Fruit fly (Drosophila melanogaster): ENCODE measurements around the gene CG33995.
A peak's percentile ranks its signal among the peaks of the same experiment; 100 is the strongest.

Gene CG33995

dm6 chr2L:5055528-5055927 lies 12.5 kb downstream of the CG33995 start:
- TF ChIP-seq bab1 (GFP tag; optimal IDR thresholded peaks at IDR 0.05): no peak
- TF ChIP-seq cic (GFP tag; optimal IDR thresholded peaks at IDR 0.05): peak; percentile 1

- TF ChIP-seq CG5204 (GFP tag; optimal IDR thresholded peaks at IDR 0.05) (no peak), CG11617 (GFP tag; optimal IDR thresholded peaks at IDR 0.05) (no peak), Crg-1 (GFP tag; optimal IDR thresholded peaks at IDR 0.05) (no peak), tj (GFP tag; optimal IDR thresholded peaks at IDR 0.05) (no peak), CG33017 (tag; optimal IDR thresholded peaks at IDR 0.05) (no peak), CG7101 (tag; optimal IDR thresholded peaks at IDR 0.05) (no peak), ovo (GFP tag; optimal IDR thresholded peaks at IDR 0.05) (no peak), CG12768 (GFP tag; optimal IDR thresholded peaks at IDR 0.05) (no peak), cnc (optimal IDR thresholded peaks at IDR 0.05) (no peak), Mnt (GFP tag; optimal IDR thresholded peaks at IDR 0.05) (no peak), bab1 (GFP tag; optimal IDR thresholded peaks at IDR 0.05) (no peak)
Observed at dm6 chr2L:5058094-5058493, 15.0 kb downstream of the CG33995 start, which contains the start of gene Nepl3. Gene Nepl3, minus strand, starts transcription at chr2L:5058248.

- TF ChIP-seq CG1620 (GFP tag; optimal IDR thresholded peaks at IDR 0.05) (peak; percentile 77), Clk (GFP tag; optimal IDR thresholded peaks at IDR 0.05) (peak; percentile 23), cic (GFP tag; optimal IDR thresholded peaks at IDR 0.05) (no peak), bab1 (GFP tag; optimal IDR thresholded peaks at IDR 0.05) (peak; percentile 64), CG7045 (GFP tag; optimal IDR thresholded peaks at IDR 0.05) (peak; percentile 51), Mnt (GFP tag; optimal IDR thresholded peaks at IDR 0.05) (peak; percentile 28), CG7101 (tag; optimal IDR thresholded peaks at IDR 0.05) (peak; percentile 56), Hr96 (GFP tag; optimal IDR thresholded peaks at IDR 0.05) (no peak), cnc (optimal IDR thresholded peaks at IDR 0.05) (peak; percentile 94 to 98), CG14711 (tag; optimal IDR thresholded peaks at IDR 0.05) (peak; percentile 62), ovo (GFP tag; optimal IDR thresholded peaks at IDR 0.05) (peak; percentile 63), CG12768 (GFP tag; optimal IDR thresholded peaks at IDR 0.05) (peak; percentile 56), CG33017 (tag; optimal IDR thresholded peaks at IDR 0.05) (peak; percentile 74), pad (GFP tag; optimal IDR thresholded peaks at IDR 0.05) (peak; percentile 52), CG11617 (GFP tag; optimal IDR thresholded peaks at IDR 0.05) (peak; percentile 72), toe (GFP tag; optimal IDR thresholded peaks at IDR 0.05) (no peak), Crg-1 (GFP tag; optimal IDR thresholded peaks at IDR 0.05) (peak; percentile 57), tj (GFP tag; optimal IDR thresholded peaks at IDR 0.05) (peak; percentile 97), kay (GFP tag; ENCODE audit: borderline replicate concordance) (no peak)
Observed at dm6 chr2L:5059645-5060254, 16.7 kb downstream of the CG33995 start, which contains the start of gene Rpn11. Gene Rpn11, minus strand, starts transcription at chr2L:5059790.

- TF ChIP-seq CG7101 (tag; optimal IDR thresholded peaks at IDR 0.05): no peak
- TF ChIP-seq cic (GFP tag; optimal IDR thresholded peaks at IDR 0.05): no peak
- no peak for TF ChIP-seq CG14711 (tag; optimal IDR thresholded peaks at IDR 0.05)
- no peak for TF ChIP-seq kay (GFP tag; ENCODE audit: borderline replicate concordance)
- no peak for TF ChIP-seq CG12768 (GFP tag; optimal IDR thresholded peaks at IDR 0.05)
- TF ChIP-seq CG5204 (GFP tag; optimal IDR thresholded peaks at IDR 0.05): no peak
- no peak for TF ChIP-seq ovo (GFP tag; optimal IDR thresholded peaks at IDR 0.05)
- TF ChIP-seq CG11617 (GFP tag; optimal IDR thresholded peaks at IDR 0.05): no peak
- TF ChIP-seq CG7045 (GFP tag; optimal IDR thresholded peaks at IDR 0.05): no peak
- TF ChIP-seq toe (GFP tag; optimal IDR thresholded peaks at IDR 0.05): no peak
- TF ChIP-seq CG33017 (tag; optimal IDR thresholded peaks at IDR 0.05): no peak
- no peak for TF ChIP-seq Crg-1 (GFP tag; optimal IDR thresholded peaks at IDR 0.05)
- no peak for TF ChIP-seq cnc (optimal IDR thresholded peaks at IDR 0.05)
- TF ChIP-seq Mnt (GFP tag; optimal IDR thresholded peaks at IDR 0.05): no peak
Observed at dm6 chr2L:5060515-5060914, 17.4 kb downstream of the CG33995 start, which contains the start of gene qtc. Gene qtc, plus strand, starts transcription at chr2L:5060815.

dm6 chr2L:5060952-5061478 lies 17.9 kb downstream of the CG33995 start:
- TF ChIP-seq CG7045 (GFP tag; optimal IDR thresholded peaks at IDR 0.05) (peak; percentile 47), kay (GFP tag; ENCODE audit: borderline replicate concordance) (no peak), CG14711 (tag; optimal IDR thresholded peaks at IDR 0.05) (peak; percentile 48), ovo (GFP tag; optimal IDR thresholded peaks at IDR 0.05) (no peak), cic (GFP tag; optimal IDR thresholded peaks at IDR 0.05) (peak; percentile 83), Hr96 (GFP tag; optimal IDR thresholded peaks at IDR 0.05) (no peak), Clk (GFP tag; optimal IDR thresholded peaks at IDR 0.05) (peak; percentile 4), bab1 (GFP tag; optimal IDR thresholded peaks at IDR 0.05) (peak; percentile 14), CG7101 (tag; optimal IDR thresholded peaks at IDR 0.05) (peak; percentile 74), CG11617 (GFP tag; optimal IDR thresholded peaks at IDR 0.05) (peak; percentile 66), toe (GFP tag; optimal IDR thresholded peaks at IDR 0.05) (no peak), CG5204 (GFP tag; optimal IDR thresholded peaks at IDR 0.05) (no peak), CG33017 (tag; optimal IDR thresholded peaks at IDR 0.05) (peak; percentile 71), CG1620 (GFP tag; optimal IDR thresholded peaks at IDR 0.05) (no peak), CG12768 (GFP tag; optimal IDR thresholded peaks at IDR 0.05) (peak; percentile 51), Mnt (GFP tag; optimal IDR thresholded peaks at IDR 0.05) (peak; percentile 7), Crg-1 (GFP tag; optimal IDR thresholded peaks at IDR 0.05) (no peak), tj (GFP tag; optimal IDR thresholded peaks at IDR 0.05) (peak; percentile 92), cnc (optimal IDR thresholded peaks at IDR 0.05) (no peak), pad (GFP tag; optimal IDR thresholded peaks at IDR 0.05) (peak; percentile 23)

- TF ChIP-seq tj (GFP tag; optimal IDR thresholded peaks at IDR 0.05): no peak
- TF ChIP-seq cic (GFP tag; optimal IDR thresholded peaks at IDR 0.05): peak; percentile 13
Observed at dm6 chr2L:5062799-5063404, 19.8 kb downstream of the CG33995 start.

All from whole organism, adult.